Fruit fly (Drosophila melanogaster) whole organism, wandering third instar larva: Measurements from ENCODE around the gene gish.

ENCODE experiments used
- CG32264 ChIP-seq: fragments of 200-800 bp; sonication (Bioruptor generic); optimal IDR thresholded peaks from 2 replicates; lab custom pipeline; 2016; ENCODE audit warnings: missing biosample characterization, missing genetic modification characterization
- Hr78 ChIP-seq: fragments of >200 bp; optimal IDR thresholded peaks from 2 replicates; lab custom pipeline; 2017; ENCODE audit warnings: missing biosample characterization, missing genetic modification characterization
- Jra ChIP-seq: sonication (Bioruptor generic); optimal IDR thresholded peaks from 2 replicates; lab custom pipeline; 2016; ENCODE audit warnings: missing biosample characterization, missing genetic modification characterization
- OdsH ChIP-seq: fragments of 200-800 bp; sonication (Bioruptor generic); optimal IDR thresholded peaks from 2 replicates; lab custom pipeline; 2016; ENCODE audit warnings: missing biosample characterization, mild to moderate bottlenecking, missing genetic modification characterization
- br ChIP-seq: fragments of 200-800 bp; sonication (Bioruptor generic); optimal IDR thresholded peaks from 2 replicates; lab custom pipeline; 2016; ENCODE audit warnings: missing biosample characterization, missing genetic modification characterization
- h ChIP-seq: fragments of 200-800 bp; sonication (Bioruptor generic); optimal IDR thresholded peaks from 3 replicates; lab custom pipeline; 2016; ENCODE audit warnings: missing biosample characterization, mild to moderate bottlenecking, missing genetic modification characterization
- jim ChIP-seq: fragments of 175-275, 200-325 bp; sonication (Bioruptor generic); optimal IDR thresholded peaks from 2 replicates; lab custom pipeline; 2016; ENCODE audit warnings: missing biosample characterization, mild to moderate bottlenecking, missing genetic modification characterization
- lola ChIP-seq: fragments of >200 bp; optimal IDR thresholded peaks from 2 replicates; lab custom pipeline; 2017; ENCODE audit warnings: missing biosample characterization, missing genetic modification characterization
- pan ChIP-seq: fragments of >200 bp; optimal IDR thresholded peaks from 2 replicates; lab custom pipeline; 2017
- tai ChIP-seq: sonication (Bioruptor generic); optimal IDR thresholded peaks from 2 replicates; lab custom pipeline; 2016; ENCODE audit warnings: missing biosample characterization, missing genetic modification characterization
- woc ChIP-seq: sonication (Bioruptor generic); optimal IDR thresholded peaks from 2 replicates; lab custom pipeline; 2016; ENCODE audit warnings: missing biosample characterization, mild to moderate bottlenecking, missing genetic modification characterization

DNA sequence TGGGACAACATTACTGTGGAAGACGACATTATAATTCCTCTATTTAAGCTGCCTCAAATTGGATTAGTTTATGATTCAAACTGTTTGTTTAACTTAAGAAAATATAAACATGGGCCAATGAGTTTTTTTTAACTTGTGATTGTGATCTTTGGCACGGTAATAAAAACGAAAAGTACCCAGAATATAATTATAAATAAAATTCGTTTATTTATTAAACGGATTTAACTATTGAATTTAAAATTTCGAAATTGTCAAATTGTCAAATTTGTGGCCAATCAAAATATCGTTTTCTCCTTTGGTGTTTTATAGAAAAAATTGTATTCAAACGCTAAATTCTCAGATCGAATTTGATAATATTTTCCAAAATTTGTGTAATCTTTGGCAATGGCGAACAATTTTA is 5.5 kb upstream of the gish start, which contains the start of gene Mst89B:
- TF ChIP-seq OdsH (GFP tag; lab: Kevin White, UChicago) = no peak
- TF ChIP-seq woc (GFP tag; lab: Kevin White, UChicago) = no peak
- TF ChIP-seq tai (GFP tag; lab: Kevin White, UChicago) = no peak
- TF ChIP-seq Hr78 (GFP tag; lab: Kevin White, UChicago) = no peak
- TF ChIP-seq jim (GFP tag; lab: Kevin White, UChicago) = no peak
- TF ChIP-seq CG32264 (GFP tag; lab: Kevin White, UChicago) = no peak
- TF ChIP-seq h (GFP tag; lab: Kevin White, UChicago) = no peak
- no peak for TF ChIP-seq Jra
- TF ChIP-seq br (GFP tag; lab: Kevin White, UChicago) = no peak
- no peak for TF ChIP-seq pan (lab: Kevin White, UChicago)
- no peak for TF ChIP-seq lola
